Worm (Caenorhabditis elegans): ENCODE measurements around the gene cab-1.

- TF ChIP-seq fkh-4 (tag; optimal IDR thresholded peaks at IDR 0.05; ENCODE audit: borderline replicate concordance) (no peak), alr-1 (tag; optimal IDR thresholded peaks at IDR 0.05; ENCODE audit: borderline replicate concordance) (no peak)
Measured at ce11 chrX:12172482-12173134, 40.1 kb downstream of the cab-1 start.

Data from whole organism, L1 larva.